Worm (Caenorhabditis elegans) whole organism, young adult: ENCODE results near the gene bed-2.
A peak's percentile ranks its signal among the peaks of the same experiment; 100 is the strongest.

Experiments used
- B0035.1 ChIP-seq: sonication (generic microtip); optimal IDR thresholded peaks from 2 replicates; lab custom pipeline; 2016; ENCODE audit warnings: missing genetic modification characterization, mild to moderate bottlenecking, missing compliant biosample characterization, missing genotype, missing genetic modification reagents
- B0261.1 ChIP-seq: sonication (generic microtip); optimal IDR thresholded peaks from 2 replicates; lab custom pipeline; 2016; ENCODE audit warnings: mild to moderate bottlenecking, missing genetic modification characterization, moderate library complexity, missing compliant biosample characterization
- F22D6.2 ChIP-seq: sonication (generic microtip); optimal IDR thresholded peaks from 2 replicates; lab custom pipeline; 2016; ENCODE audit warnings: mild to moderate bottlenecking, missing genetic modification characterization, missing compliant biosample characterization
- F49E8.2 ChIP-seq: sonication (generic microtip); optimal IDR thresholded peaks from 3 replicates; lab custom pipeline; 2017; ENCODE audit warnings: missing genetic modification characterization, mild to moderate bottlenecking, missing compliant biosample characterization, antibody characterized with exemption, moderate library complexity; ENCODE audit not compliant: insufficient read depth
- F55B11.4 ChIP-seq: sonication (generic microtip); optimal IDR thresholded peaks from 2 replicates; lab custom pipeline; 2016; ENCODE audit warnings: missing compliant biosample characterization, missing genetic modification characterization, borderline replicate concordance; ENCODE audit not compliant: insufficient read depth
- F57A8.1 ChIP-seq: fragments of 200-800 bp; sonication (Bioruptor generic); optimal IDR thresholded peaks from 2 replicates; lab custom pipeline; 2018; ENCODE audit warnings: mild to moderate bottlenecking, missing genetic modification characterization, moderate library complexity, missing compliant biosample characterization
- T26A5.8 ChIP-seq: sonication (generic microtip); optimal IDR thresholded peaks from 2 replicates; lab custom pipeline; 2016; ENCODE audit warnings: missing genetic modification characterization, missing compliant biosample characterization
- Y53F4B.3 ChIP-seq: fragments of 200-800 bp; sonication (Bioruptor generic); IDR thresholded peaks from 2 replicates; pipeline ENCODE4 v1.3.6; 2022; ENCODE audit warnings: missing genetic modification reagents, missing genetic modification characterization, missing compliant biosample characterization
- Y56A3A.18 ChIP-seq: fragments of 200-800 bp; sonication (Bioruptor generic); IDR thresholded peaks from 2 replicates; pipeline ENCODE4 v1.3.6; 2022; ENCODE audit warnings: missing genetic modification reagents, missing genetic modification characterization, missing compliant biosample characterization
- aptf-2 ChIP-seq: fragments of 200-800 bp; sonication (Bioruptor generic); conservative IDR thresholded peaks from 2 replicates; pipeline ENCODE4 v1.3.6; 2022; ENCODE audit warnings: missing genetic modification reagents, missing genetic modification characterization, missing compliant biosample characterization
- ccch-3 ChIP-seq: fragments of 200-800 bp; sonication (Bioruptor generic); optimal IDR thresholded peaks from 2 replicates; lab custom pipeline; 2018; ENCODE audit warnings: mild to moderate bottlenecking, missing genetic modification characterization, missing compliant biosample characterization
- ceh-27 ChIP-seq: fragments of 200-800 bp; sonication (Bioruptor generic); optimal IDR thresholded peaks from 2 replicates; lab custom pipeline; 2018; ENCODE audit warnings: mild to moderate bottlenecking, missing genetic modification characterization, moderate library complexity, missing compliant biosample characterization
- ceh-79 ChIP-seq: sonication (generic microtip); optimal IDR thresholded peaks from 2 replicates; lab custom pipeline; 2017; ENCODE audit warnings: mild to moderate bottlenecking, missing genetic modification characterization, missing compliant biosample characterization
- die-1 ChIP-seq: sonication (generic microtip); optimal IDR thresholded peaks from 2 replicates; lab custom pipeline; 2016; ENCODE audit warnings: missing genotype, mild to moderate bottlenecking, missing genetic modification characterization, missing compliant biosample characterization
- dpff-1 ChIP-seq: sonication (generic microtip); optimal IDR thresholded peaks from 2 replicates; lab custom pipeline; 2017; ENCODE audit warnings: mild to moderate bottlenecking, missing genetic modification characterization, missing compliant biosample characterization
- egl-18 ChIP-seq: fragments of 200-800 bp; sonication (Bioruptor generic); IDR thresholded peaks from 2 replicates; pipeline ENCODE4 v1.3.6; 2022; ENCODE audit warnings: missing genetic modification reagents, missing genetic modification characterization, missing compliant biosample characterization
- egl-44 ChIP-seq: fragments of 200-800 bp; sonication (Bioruptor generic); IDR thresholded peaks from 2 replicates; pipeline ENCODE4 v1.3.6; 2022; ENCODE audit warnings: missing genetic modification reagents, missing genetic modification characterization, missing compliant biosample characterization
- ekl-4 ChIP-seq: fragments of 200-800 bp; sonication (Bioruptor generic); IDR thresholded peaks from 2 replicates; pipeline ENCODE4 v1.3.6; 2022; ENCODE audit warnings: missing genetic modification reagents, missing genetic modification characterization, missing compliant biosample characterization
- ets-4 ChIP-seq: fragments of 200-800 bp; sonication (Bioruptor generic); optimal IDR thresholded peaks from 2 replicates; lab custom pipeline; 2018; ENCODE audit warnings: mild to moderate bottlenecking, missing genetic modification characterization, missing compliant biosample characterization
- hlh-12 ChIP-seq: sonication (generic microtip); optimal IDR thresholded peaks from 2 replicates; lab custom pipeline; 2016; ENCODE audit warnings: missing genetic modification characterization, missing compliant biosample characterization
- hmg-1.2 ChIP-seq: fragments of 200-800 bp; sonication (Bioruptor generic); IDR thresholded peaks from 2 replicates; pipeline ENCODE4 v1.3.6; 2022; ENCODE audit warnings: missing genetic modification reagents, missing genetic modification characterization, missing compliant biosample characterization
- lag-1 ChIP-seq: fragments of 200-800 bp; sonication (Bioruptor generic); IDR thresholded peaks from 2 replicates; pipeline ENCODE4 v1.3.6; 2022; ENCODE audit warnings: missing genetic modification reagents, missing genetic modification characterization, missing compliant biosample characterization
- lin-40 ChIP-seq: sonication (generic microtip); optimal IDR thresholded peaks from 2 replicates; lab custom pipeline; 2016; ENCODE audit warnings: missing genetic modification characterization, mild to moderate bottlenecking, missing compliant biosample characterization, missing genotype, missing genetic modification reagents
- lin-54 ChIP-seq: fragments of 200-800 bp; sonication (Bioruptor generic); optimal IDR thresholded peaks from 2 replicates; lab custom pipeline; 2018; ENCODE audit warnings: mild to moderate bottlenecking, missing genetic modification characterization, missing compliant biosample characterization
- lsl-1 ChIP-seq: fragments of 200-800 bp; sonication (Bioruptor generic); optimal IDR thresholded peaks from 2 replicates; lab custom pipeline; 2018; ENCODE audit warnings: mild to moderate bottlenecking, missing genetic modification characterization, moderate library complexity, missing compliant biosample characterization
- lsy-27 ChIP-seq: sonication (generic microtip); optimal IDR thresholded peaks from 2 replicates; lab custom pipeline; 2017; ENCODE audit warnings: missing genetic modification characterization, mild to moderate bottlenecking, missing compliant biosample characterization, antibody characterized with exemption, missing genotype, borderline replicate concordance; ENCODE audit not compliant: insufficient read depth
- madf-10 ChIP-seq: sonication (generic microtip); optimal IDR thresholded peaks from 2 replicates; lab custom pipeline; 2016; ENCODE audit warnings: mild to moderate bottlenecking, missing genetic modification characterization, missing compliant biosample characterization
- nfya-1 ChIP-seq: sonication (generic microtip); optimal IDR thresholded peaks from 2 replicates; lab custom pipeline; 2017; ENCODE audit warnings: antibody characterized with exemption, missing compliant biosample characterization, missing genetic modification characterization, borderline replicate concordance; ENCODE audit not compliant: insufficient read depth
- nfya-2 ChIP-seq: fragments of 200-800 bp; sonication (Bioruptor generic); IDR thresholded peaks from 2 replicates; pipeline ENCODE4 v1.3.6; 2022; ENCODE audit warnings: missing genetic modification reagents, missing genetic modification characterization, missing compliant biosample characterization
- nhr-179 ChIP-seq: sonication (generic microtip); optimal IDR thresholded peaks from 2 replicates; lab custom pipeline; 2016; ENCODE audit warnings: mild to moderate bottlenecking, missing genetic modification characterization, missing compliant biosample characterization
- rec-8 ChIP-seq, 2 experiments: sonication (generic microtip); optimal IDR thresholded peaks; 2 replicates each; lab custom pipeline; 2016; ENCODE audit warnings: mild to moderate bottlenecking in 2 of 2, missing genetic modification characterization in 2 of 2, missing genetic modification reagents in 2 of 2, missing genotype in 2 of 2, missing biosample characterization in 1 of 2, missing compliant biosample characterization in 1 of 2, moderate library complexity in 1 of 2
- repo-1 ChIP-seq: sonication (generic microtip); optimal IDR thresholded peaks from 2 replicates; lab custom pipeline; 2017; ENCODE audit warnings: mild to moderate bottlenecking, missing genetic modification characterization, missing compliant biosample characterization
- rpc-1 ChIP-seq, 2 experiments: fragments of 150-350 bp in 1 of 2; sonication (generic microtip) in 1 of 2; optimal IDR thresholded peaks; 2 replicates each; lab custom pipeline; 2014 to 2018; ENCODE audit warnings: missing biosample characterization in 1 of 2, missing genetic modification characterization in 1 of 2, missing genetic modification reagents in 1 of 2, missing genotype in 1 of 2
- snpc-4 ChIP-seq, 5 experiments: fragments of 150-350 bp in 1 of 5; sonication (generic microtip) in 4 of 5; optimal IDR thresholded peaks; 2 replicates each; lab custom pipeline; 2014 to 2018; ENCODE audit warnings: missing genetic modification characterization in 5 of 5, missing biosample characterization in 3 of 5, antibody characterized with exemption in 2 of 5, mild to moderate bottlenecking in 2 of 5, missing compliant biosample characterization in 2 of 5, missing genotype in 2 of 5, moderate library complexity in 2 of 5, missing genetic modification reagents in 1 of 5
- sptf-2 ChIP-seq: fragments of 200-800 bp; sonication (Bioruptor generic); optimal IDR thresholded peaks from 2 replicates; lab custom pipeline; 2018; ENCODE audit warnings: mild to moderate bottlenecking, missing genetic modification characterization, missing compliant biosample characterization
- tbp1 ChIP-seq: fragments of 200-800 bp; sonication (Bioruptor generic); optimal IDR thresholded peaks from 2 replicates; lab custom pipeline; 2018; ENCODE audit warnings: mild to moderate bottlenecking, missing genetic modification characterization, missing compliant biosample characterization
- unc-62 ChIP-seq: fragments of 150-350 bp; optimal IDR thresholded peaks from 2 replicates; lab custom pipeline; 2014; ENCODE audit warnings: missing biosample characterization, missing genetic modification reagents, missing genetic modification characterization
- zfh-2 ChIP-seq: fragments of 200-800 bp; sonication (Bioruptor generic); conservative IDR thresholded peaks from 2 replicates; pipeline ENCODE4 v1.3.6; 2022; ENCODE audit warnings: missing genetic modification reagents, missing genetic modification characterization, missing compliant biosample characterization
- ztf-26 ChIP-seq: sonication (generic microtip); optimal IDR thresholded peaks from 2 replicates; lab custom pipeline; 2017; ENCODE audit warnings: missing genetic modification characterization, missing compliant biosample characterization
- ztf-3 ChIP-seq: fragments of 200-800 bp; sonication (Bioruptor generic); optimal IDR thresholded peaks from 2 replicates; lab custom pipeline; 2018; ENCODE audit warnings: mild to moderate bottlenecking, missing genetic modification characterization, missing compliant biosample characterization
- ztf-6 ChIP-seq: fragments of 200-800 bp; sonication (Bioruptor generic); IDR thresholded peaks from 2 replicates; pipeline ENCODE4 v1.3.6; 2022; ENCODE audit warnings: missing genetic modification reagents, missing genetic modification characterization, missing compliant biosample characterization

Gene bed-2

ce11 chrIII:11484139-11484590 is 13.6 kb upstream of the bed-2 start, which contains the start of gene fbxa-220:
TSS of gene fbxa-220 (minus strand) at chrIII:11484189.
- no peak for TF ChIP-seq nfya-2
- TF ChIP-seq ekl-4 (GFP tag; lab: Robert Waterston, UW): no peak
- no peak for TF ChIP-seq ztf-26 (tag; lab: Kevin White, UChicago)
- TF ChIP-seq T26A5.8 (tag; lab: Kevin White, UChicago): no peak
- no peak for TF ChIP-seq aptf-2 (GFP tag; lab: Robert Waterston, UW)
- no peak for TF ChIP-seq nfya-1 (tag; lab: Kevin White, UChicago)
- TF ChIP-seq ceh-27 (GFP tag; lab: Kevin White, UChicago): no peak
- no peak for TF ChIP-seq die-1
- TF ChIP-seq ztf-3 (GFP tag; lab: Kevin White, UChicago): no peak
- TF ChIP-seq ztf-6 (GFP tag; lab: Robert Waterston, UW): no peak
- no peak for TF ChIP-seq ets-4 (GFP tag; lab: Kevin White, UChicago)
- no peak for TF ChIP-seq repo-1
- no peak for TF ChIP-seq F49E8.2 (tag; lab: Kevin White, UChicago)
- no peak for TF ChIP-seq ceh-79
- no peak for TF ChIP-seq snpc-4 (GFP tag; optimal IDR thresholded peaks at IDR 0.05; lab: Kevin White, UChicago)
- TF ChIP-seq snpc-4 (tag; optimal IDR thresholded peaks at IDR 0.05; lab: Kevin White, UChicago): no peak

ce11 chrIII:11481309-11481845 is 10.8 kb upstream of the bed-2 start:
- no peak for TF ChIP-seq repo-1
- TF ChIP-seq hmg-1.2: peak; percentile 44; the same call in 1 of the 2 replicates
- no peak for TF ChIP-seq tbp1 (GFP tag; lab: Kevin White, UChicago)
- TF ChIP-seq zfh-2 (GFP tag; lab: Robert Waterston, UW): peak; percentile 55

- no peak for TF ChIP-seq lin-40
- TF ChIP-seq madf-10: no peak
- TF ChIP-seq sptf-2 (GFP tag; lab: Kevin White, UChicago): no peak
- TF ChIP-seq F22D6.2 (tag; lab: Kevin White, UChicago): no peak
- TF ChIP-seq lin-54 (GFP tag; lab: Kevin White, UChicago): no peak
- no peak for TF ChIP-seq ccch-3 (GFP tag; lab: Kevin White, UChicago)
- no peak for TF ChIP-seq unc-62 (GFP tag; lab: Kevin White, UChicago)
- TF ChIP-seq lsl-1 (GFP tag; lab: Kevin White, UChicago): peak; percentile 6
- TF ChIP-seq dpff-1 (tag; lab: Kevin White, UChicago): no peak
- no peak for TF ChIP-seq Y56A3A.18 (GFP tag; lab: Robert Waterston, UW)
- no peak for TF ChIP-seq F55B11.4
- no peak for TF ChIP-seq hlh-12 (tag; lab: Kevin White, UChicago)
- no peak for TF ChIP-seq nhr-179 (tag; lab: Kevin White, UChicago)
- TF ChIP-seq lag-1: no peak
- no peak for TF ChIP-seq Y53F4B.3 (GFP tag; lab: Robert Waterston, UW)
- TF ChIP-seq egl-44 (GFP tag; lab: Robert Waterston, UW): no peak
- TF ChIP-seq egl-18: no peak
- TF ChIP-seq rpc-1 (optimal IDR thresholded peaks at IDR 0.05; lab: Kevin White, UChicago): no peak
- TF ChIP-seq rpc-1 (tag; optimal IDR thresholded peaks at IDR 0.05; lab: Kevin White, UChicago): peak; percentile 56
- TF ChIP-seq B0035.1 (tag; lab: Kevin White, UChicago): no peak
- TF ChIP-seq zfh-2 (GFP tag; lab: Robert Waterston, UW): 0 out of 2 replicates have a peak, but pooled peaks have one; percentile 49
- peak; percentile 73 for TF ChIP-seq tbp1 (GFP tag; lab: Kevin White, UChicago)
- TF ChIP-seq rec-8 (tag; optimal IDR thresholded peaks at IDR 0.05; lab: Kevin White, UChicago): no peak
- no peak for TF ChIP-seq ztf-26 (tag; lab: Kevin White, UChicago)
- TF ChIP-seq lsy-27 (tag; lab: Kevin White, UChicago): no peak
- TF ChIP-seq B0261.1 (tag; lab: Kevin White, UChicago): peak; percentile 20
- no peak for TF ChIP-seq F57A8.1 (GFP tag; lab: Kevin White, UChicago)
Observed at ce11 chrIII:11478468-11479363, 8.1 kb upstream of the bed-2 start.
